Worm (Caenorhabditis elegans): Measurements from ENCODE around the gene irld-51.

ce11 chrII:2975561-2976230 is 23.2 kb upstream of the irld-51 start:
- TF ChIP-seq W03F9.2 (tag; optimal IDR thresholded peaks at IDR 0.05) (no peak), dao-5 (tag; optimal IDR thresholded peaks at IDR 0.05) (no peak), him-1 (tag; optimal IDR thresholded peaks at IDR 0.05) (no peak)

All from whole organism, L4/young adult.